Fruit fly (Drosophila melanogaster): Measurements from ENCODE around the gene Klp3A.

Gene Klp3A

dm6 chrX:2608470-2609157 is 4.8 kb upstream of the Klp3A start, which contains the start of gene Smyd3 (continued):
- no peak for TF ChIP-seq CG7271 (tag; optimal IDR thresholded peaks at IDR 0.05)
- peak; percentile 13; the same call in 1 of the 2 replicates for TF ChIP-seq Bgb (GFP tag; IDR thresholded peaks at IDR 0.05; ENCODE audit: partially characterized antibody)
- TF ChIP-seq abd-A (tag; optimal IDR thresholded peaks at IDR 0.05), result no peak
- TF ChIP-seq Gug (GFP tag; IDR thresholded peaks at IDR 0.05), result peak; percentile 87
- TF ChIP-seq CG3065 (GFP tag; optimal IDR thresholded peaks at IDR 0.05), result peak; percentile 21
- peak; percentile 59 for TF ChIP-seq CG6683 (GFP tag; optimal IDR thresholded peaks at IDR 0.05)
- peak; percentile 21 for TF ChIP-seq repo (GFP tag; optimal IDR thresholded peaks at IDR 0.05)
- TF ChIP-seq chn (GFP tag; optimal IDR thresholded peaks at IDR 0.05), result peak; percentile 76
- peak; percentile 29 for TF ChIP-seq CG12299 (tag; optimal IDR thresholded peaks at IDR 0.05)
- peak; percentile 42 for TF ChIP-seq CG2116 (GFP tag; optimal IDR thresholded peaks at IDR 0.05)
- TF ChIP-seq CG11723 (GFP tag; optimal IDR thresholded peaks at IDR 0.05), result peak; percentile 57
- TF ChIP-seq CG11456 (GFP tag; IDR thresholded peaks at IDR 0.05), result peak; percentile 88
- TF ChIP-seq jigr1 (GFP tag; IDR thresholded peaks at IDR 0.05), result no peak
- TF ChIP-seq tll (GFP tag; optimal IDR thresholded peaks at IDR 0.05), result no peak
- peak; percentile 48 for TF ChIP-seq tx (GFP tag; optimal IDR thresholded peaks at IDR 0.05)
- TF ChIP-seq NC2β (GFP tag; optimal IDR thresholded peaks at IDR 0.05), result peak; percentile 74
- TF ChIP-seq CG12942 (GFP tag; optimal IDR thresholded peaks at IDR 0.05), result peak; percentile 72
- peak; percentile 75 for TF ChIP-seq CG6272 (GFP tag; IDR thresholded peaks at IDR 0.05)
- no peak for TF ChIP-seq yki (optimal IDR thresholded peaks at IDR 0.05)
- peak; percentile 84 for TF ChIP-seq CG18599 (GFP tag; optimal IDR thresholded peaks at IDR 0.05)
- TF ChIP-seq esg (GFP tag; conservative IDR thresholded peaks at IDR 0.05), result peak; percentile 74
- peak; percentile 38 for TF ChIP-seq CG15696 (tag; optimal IDR thresholded peaks at IDR 0.05)
- TF ChIP-seq sens-2 (GFP tag; IDR thresholded peaks at IDR 0.05), result peak; percentile 60; the same call in 1 of the 2 replicates
- TF ChIP-seq schlank (tag; optimal IDR thresholded peaks at IDR 0.05), result peak; percentile 1
- TF ChIP-seq Blimp-1 (GFP tag; optimal IDR thresholded peaks at IDR 0.05), result no peak
- peak; percentile 78 for TF ChIP-seq CG4730 (GFP tag; IDR thresholded peaks at IDR 0.05)
- peak; percentile 66 for TF ChIP-seq dm (GFP tag; optimal IDR thresholded peaks at IDR 0.05)
- TF ChIP-seq lbe (GFP tag; optimal IDR thresholded peaks at IDR 0.05), result peak; percentile 80
- peak; percentile 82 for TF ChIP-seq Dip3 (GFP tag; optimal IDR thresholded peaks at IDR 0.05)
- TF ChIP-seq slou (GFP tag; optimal IDR thresholded peaks at IDR 0.05), result peak; percentile 28
- no peak for TF ChIP-seq disco-r (GFP tag; optimal IDR thresholded peaks at IDR 0.05)
- peak; percentile 6 for TF ChIP-seq Fer2 (tag; optimal IDR thresholded peaks at IDR 0.05)
- TF ChIP-seq cato (GFP tag; optimal IDR thresholded peaks at IDR 0.05; ENCODE audit: borderline replicate concordance), result peak; percentile 15
- peak; percentile 56; the same call in 1 of the 3 replicates for TF ChIP-seq CG7357 (GFP tag; IDR thresholded peaks at IDR 0.05)
- no peak for TF ChIP-seq Dip2 (GFP tag; IDR thresholded peaks at IDR 0.05)
- TF ChIP-seq Hmx (GFP tag; optimal IDR thresholded peaks at IDR 0.05), result no peak
- peak; percentile 76 for TF ChIP-seq CG2712 (tag; optimal IDR thresholded peaks at IDR 0.05)
- peak; percentile 58 for TF ChIP-seq CrebB (tag; optimal IDR thresholded peaks at IDR 0.05)
- TF ChIP-seq zf30C (GFP tag; optimal IDR thresholded peaks at IDR 0.05), result no peak
- TF ChIP-seq B-H2 (GFP tag; optimal IDR thresholded peaks at IDR 0.05), result peak; percentile 52
- no peak for TF ChIP-seq D (optimal IDR thresholded peaks at IDR 0.05)
- TF ChIP-seq D (GFP tag; optimal IDR thresholded peaks at IDR 0.05), result no peak
- peak; percentile 90 for TF ChIP-seq ci (GFP tag; IDR thresholded peaks at IDR 0.05)
- peak; percentile 60 for TF ChIP-seq Ssrp (tag; optimal IDR thresholded peaks at IDR 0.05)
- peak; percentile 83 for TF ChIP-seq vfl (GFP tag; optimal IDR thresholded peaks at IDR 0.05)
- TF ChIP-seq Optix (GFP tag; IDR thresholded peaks at IDR 0.05), result peak; percentile 65
- peak; percentile 72 for TF ChIP-seq CG6813 (GFP tag; optimal IDR thresholded peaks at IDR 0.05)
- TF ChIP-seq dati (GFP tag; IDR thresholded peaks at IDR 0.05), result peak; percentile 56; the same call in 1 of the 2 replicates
- TF ChIP-seq Atf3 (GFP tag; optimal IDR thresholded peaks at IDR 0.05), result peak; percentile 42
- TF ChIP-seq CG8281 (tag; optimal IDR thresholded peaks at IDR 0.05), result peak; percentile 1

Data from whole organism, embryonic.